Fruit fly (Drosophila melanogaster): ENCODE data around the gene CG2061.

DNA sequence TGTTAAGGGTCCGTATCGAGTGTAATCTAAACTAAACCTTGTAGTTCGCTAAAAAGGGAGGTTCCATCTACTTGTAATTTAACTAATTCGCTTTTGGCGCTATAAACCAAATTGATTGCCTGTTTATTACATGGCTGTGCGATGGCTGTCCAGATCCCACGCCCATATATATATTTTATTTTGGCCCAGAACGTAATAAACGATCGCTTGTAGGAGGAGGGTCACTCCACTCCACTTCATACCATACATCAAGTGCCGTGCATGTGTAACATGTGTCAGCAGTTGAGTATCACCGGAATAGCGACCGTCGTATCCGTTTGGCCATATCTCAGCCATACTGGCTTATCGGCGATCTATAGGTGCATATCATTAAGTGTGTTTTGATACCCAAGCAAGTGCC is 3.0 kb downstream of the CG2061 start:
- TF ChIP-seq Pif1A (GFP tag; optimal IDR thresholded peaks at IDR 0.05) (no peak), Pif1B (GFP tag; optimal IDR thresholded peaks at IDR 0.05) (no peak)
